Fruit fly (Drosophila melanogaster) whole organism, embryonic: ENCODE results near the gene CG17786.
A peak's percentile ranks its signal among the peaks of the same experiment; 100 is the strongest.

ENCODE experiments used
- Bgb ChIP-seq: fragments of 200-800 bp; sonication (Bioruptor generic); IDR thresholded peaks from 2 replicates; pipeline ENCODE4 v1.3.6; 2022; ENCODE audit warnings: missing biosample characterization, missing genetic modification characterization; ENCODE audit not compliant: partially characterized antibody
- CG10147 ChIP-seq: fragments of 200-800 bp; sonication (Bioruptor generic); optimal IDR thresholded peaks from 2 replicates; lab custom pipeline; 2019; ENCODE audit warnings: missing biosample characterization, mild to moderate bottlenecking, missing genetic modification characterization, moderate library complexity
- CG1024 ChIP-seq: fragments of 200-800 bp; sonication (Bioruptor generic); IDR thresholded peaks from 2 replicates; pipeline ENCODE4 v1.3.6; 2022; ENCODE audit warnings: missing biosample characterization, missing genetic modification characterization
- CG10274 ChIP-seq: fragments of 200-800 bp; sonication (Bioruptor generic); optimal IDR thresholded peaks from 3 replicates; lab custom pipeline; 2017; ENCODE audit warnings: missing biosample characterization, mild to moderate bottlenecking, missing genetic modification characterization
- CG10431 ChIP-seq: fragments of 200-800 bp; sonication (Bioruptor generic); optimal IDR thresholded peaks from 3 replicates; lab custom pipeline; 2018; ENCODE audit warnings: missing biosample characterization, mild to moderate bottlenecking, missing genetic modification characterization
- CG10462 ChIP-seq: fragments of 200-800 bp; sonication (Bioruptor generic); optimal IDR thresholded peaks from 2 replicates; lab custom pipeline; 2016; ENCODE audit warnings: missing biosample characterization, missing genetic modification characterization
- CG11085 ChIP-seq: fragments of 200-800 bp; sonication (Bioruptor generic); IDR thresholded peaks from 2 replicates; pipeline ENCODE4 v1.3.6; 2022; ENCODE audit warnings: missing biosample characterization, missing genetic modification characterization
- CG11093 ChIP-seq: fragments of 200-800 bp; sonication (Bioruptor generic); IDR thresholded peaks from 3 replicates; pipeline ENCODE4 v1.3.6; 2022; ENCODE audit warnings: missing biosample characterization, missing genetic modification characterization
- CG11456 ChIP-seq: fragments of 200-800 bp; sonication (Bioruptor generic); IDR thresholded peaks from 3 replicates; pipeline ENCODE4 v1.3.6; 2022; ENCODE audit warnings: missing biosample characterization, missing genetic modification characterization
- CG12219 ChIP-seq: fragments of 200-800 bp; sonication (Bioruptor generic); optimal IDR thresholded peaks from 3 replicates; lab custom pipeline; 2018; ENCODE audit warnings: missing biosample characterization, mild to moderate bottlenecking, missing genetic modification characterization
- CG1233 ChIP-seq: fragments of 200-800 bp; sonication (Bioruptor generic); optimal IDR thresholded peaks from 4 replicates; lab custom pipeline; 2018; ENCODE audit warnings: missing biosample characterization, mild to moderate bottlenecking, missing genetic modification characterization
- CG12391 ChIP-seq: fragments of 200-800 bp; sonication (Bioruptor generic); optimal IDR thresholded peaks from 3 replicates; lab custom pipeline; 2018; ENCODE audit warnings: missing biosample characterization, mild to moderate bottlenecking, missing genetic modification characterization, moderate library complexity
- CG12744 ChIP-seq: fragments of 200-800 bp; sonication (Bioruptor generic); optimal IDR thresholded peaks from 2 replicates; lab custom pipeline; 2016; ENCODE audit warnings: missing biosample characterization, missing genetic modification characterization
- CG13123 ChIP-seq: fragments of 200-800 bp; sonication (Bioruptor generic); optimal IDR thresholded peaks from 2 replicates; lab custom pipeline; 2016; ENCODE audit warnings: missing biosample characterization, missing genetic modification characterization
- CG1529 ChIP-seq: fragments of 200-800 bp; sonication (Bioruptor generic); optimal IDR thresholded peaks from 3 replicates; lab custom pipeline; 2018; ENCODE audit warnings: missing biosample characterization, missing genetic modification characterization
- CG15479 ChIP-seq: fragments of 200-800 bp; sonication (Bioruptor generic); optimal IDR thresholded peaks from 3 replicates; lab custom pipeline; 2019; ENCODE audit warnings: missing biosample characterization, mild to moderate bottlenecking, missing genetic modification characterization, moderate library complexity
- CG15514 ChIP-seq: fragments of 200-800 bp; sonication (Bioruptor generic); optimal IDR thresholded peaks from 3 replicates; lab custom pipeline; 2017; ENCODE audit warnings: missing biosample characterization, missing genetic modification characterization, mild to moderate bottlenecking, moderate library complexity, missing genetic modification reagents
- CG17361 ChIP-seq: fragments of 200-800 bp; sonication (Bioruptor generic); IDR thresholded peaks from 3 replicates; pipeline ENCODE4 v1.3.6; 2022; ENCODE audit warnings: missing biosample characterization, missing genetic modification characterization
- CG17829 ChIP-seq: fragments of 200-800 bp; optimal IDR thresholded peaks from 2 replicates; lab custom pipeline; 2019; ENCODE audit warnings: missing biosample characterization, mild to moderate bottlenecking, missing genetic modification characterization, moderate library complexity
- CG2116 ChIP-seq: fragments of 200-800 bp; sonication (Bioruptor generic); optimal IDR thresholded peaks from 3 replicates; lab custom pipeline; 2018; ENCODE audit warnings: missing biosample characterization, mild to moderate bottlenecking, missing genetic modification characterization
- CG3065 ChIP-seq: fragments of 200-800 bp; sonication (Bioruptor generic); optimal IDR thresholded peaks from 2 replicates; lab custom pipeline; 2016; ENCODE audit warnings: missing biosample characterization, missing genetic modification characterization
- CG3163 ChIP-seq: fragments of 200-800 bp; sonication (Bioruptor generic); optimal IDR thresholded peaks from 3 replicates; lab custom pipeline; 2016; ENCODE audit warnings: missing biosample characterization, missing genetic modification characterization
- CG32532 ChIP-seq: fragments of 200-800 bp; sonication (Bioruptor generic); IDR thresholded peaks from 2 replicates; pipeline ENCODE4 v1.3.6; 2022; ENCODE audit warnings: missing biosample characterization, missing genetic modification characterization
- CG6854 ChIP-seq: fragments of 200-800 bp; sonication (Bioruptor generic); optimal IDR thresholded peaks from 3 replicates; lab custom pipeline; 2017; ENCODE audit warnings: missing biosample characterization, mild to moderate bottlenecking, missing genetic modification characterization
- CG8388 ChIP-seq: fragments of 200-800 bp; sonication (Bioruptor generic); optimal IDR thresholded peaks from 2 replicates; lab custom pipeline; 2019; ENCODE audit warnings: missing biosample characterization, mild to moderate bottlenecking, missing genetic modification characterization, moderate library complexity
- CkIIα-i1 ChIP-seq: fragments of 200-800 bp; sonication (Bioruptor generic); IDR thresholded peaks from 2 replicates; pipeline ENCODE4 v1.3.6; 2022; ENCODE audit warnings: missing biosample characterization, missing genetic modification characterization
- Dad ChIP-seq: fragments of 200-800 bp; sonication (Bioruptor generic); optimal IDR thresholded peaks from 3 replicates; lab custom pipeline; 2016; ENCODE audit warnings: missing biosample characterization, missing genetic modification characterization
- Deaf1 ChIP-seq: fragments of 200-800 bp; optimal IDR thresholded peaks from 3 replicates; lab custom pipeline; 2019; ENCODE audit warnings: missing biosample characterization, mild to moderate bottlenecking, missing genetic modification characterization, moderate library complexity
- Doc3 ChIP-seq: fragments of 200-800 bp; sonication (Bioruptor generic); IDR thresholded peaks from 3 replicates; pipeline ENCODE4 v1.3.6; 2022; ENCODE audit warnings: missing biosample characterization, missing genetic modification characterization; ENCODE audit not compliant: partially characterized antibody
- Dp ChIP-seq: fragments of 200-800 bp; sonication (Bioruptor generic); optimal IDR thresholded peaks from 2 replicates; lab custom pipeline; 2018; ENCODE audit warnings: missing biosample characterization, mild to moderate bottlenecking, missing genetic modification characterization, moderate library complexity
- Ets97D ChIP-seq: fragments of 200-800 bp; sonication (Bioruptor generic); optimal IDR thresholded peaks from 3 replicates; lab custom pipeline; 2016; ENCODE audit warnings: missing biosample characterization, missing genetic modification characterization
- Hr39 ChIP-seq: fragments of >200 bp; optimal IDR thresholded peaks from 2 replicates; lab custom pipeline; 2017
- Max ChIP-seq: fragments of 200-800 bp; sonication (Bioruptor generic); optimal IDR thresholded peaks from 2 replicates; lab custom pipeline; 2016; ENCODE audit warnings: missing biosample characterization, mild to moderate bottlenecking, missing genetic modification characterization
- Neu2 ChIP-seq: fragments of 200-800 bp; sonication (Bioruptor generic); optimal IDR thresholded peaks from 3 replicates; lab custom pipeline; 2016; ENCODE audit warnings: missing biosample characterization, missing genetic modification characterization, borderline replicate concordance
- Oli ChIP-seq: fragments of 200-800 bp; sonication (Bioruptor generic); optimal IDR thresholded peaks from 2 replicates; lab custom pipeline; 2018; ENCODE audit warnings: missing biosample characterization, mild to moderate bottlenecking, missing genetic modification characterization, moderate library complexity
- Rx ChIP-seq: fragments of 200-800 bp; sonication (Bioruptor generic); IDR thresholded peaks from 2 replicates; pipeline ENCODE4 v1.3.6; 2022; ENCODE audit warnings: missing biosample characterization, missing genetic modification characterization
- Spps ChIP-seq: fragments of 200-800 bp; sonication (Bioruptor generic); optimal IDR thresholded peaks from 2 replicates; lab custom pipeline; 2018; ENCODE audit warnings: missing biosample characterization, mild to moderate bottlenecking, missing genetic modification characterization
- Vsx1 ChIP-seq: fragments of 200-800 bp; sonication (Bioruptor generic); optimal IDR thresholded peaks from 2 replicates; lab custom pipeline; 2017; ENCODE audit warnings: missing biosample characterization, mild to moderate bottlenecking, missing genetic modification characterization, missing genetic modification reagents
- aop ChIP-seq: fragments of 200-800 bp; sonication (Bioruptor generic); IDR thresholded peaks from 2 replicates; pipeline ENCODE4 v1.3.6; 2022; ENCODE audit warnings: missing biosample characterization, missing genetic modification characterization
- bsh ChIP-seq, 2 experiments: fragments of 200-800 bp; sonication (Bioruptor generic); optimal IDR thresholded peaks; 2 replicates each; lab custom pipeline; 2017 to 2018; ENCODE audit warnings: mild to moderate bottlenecking in 2 of 2, missing biosample characterization in 2 of 2, missing genetic modification characterization in 2 of 2, moderate library complexity in 1 of 2
- chinmo ChIP-seq: fragments of 200-800 bp; sonication (Bioruptor generic); IDR thresholded peaks from 4 replicates; pipeline ENCODE4 v1.3.6; 2022; ENCODE audit warnings: missing biosample characterization, missing genetic modification characterization; ENCODE audit not compliant: partially characterized antibody
- fd102C ChIP-seq: fragments of 200-800 bp; sonication (Bioruptor generic); optimal IDR thresholded peaks from 2 replicates; lab custom pipeline; 2018; ENCODE audit warnings: missing biosample characterization, mild to moderate bottlenecking, missing genetic modification characterization, moderate library complexity
- gsb ChIP-seq: fragments of 200-800 bp; sonication (Bioruptor generic); IDR thresholded peaks from 2 replicates; pipeline ENCODE4 v1.3.6; 2022; ENCODE audit warnings: missing biosample characterization, missing genetic modification characterization
- hkb ChIP-seq, 2 experiments: fragments of 200-800 bp in 1 of 2; fragments of >200 bp in 1 of 2; sonication (Bioruptor generic) in 1 of 2; IDR thresholded peaks in 1 of 2; optimal IDR thresholded peaks in 1 of 2; 2 replicates each; pipeline versions ENCODE4 v1.3.6 to Lab custom; 2017 to 2022; ENCODE audit warnings: missing biosample characterization in 1 of 2, missing genetic modification characterization in 1 of 2
- psq ChIP-seq: fragments of 200-800 bp; sonication (Bioruptor generic); optimal IDR thresholded peaks from 2 replicates; lab custom pipeline; 2017; ENCODE audit warnings: missing biosample characterization, missing genetic modification characterization
- pzg ChIP-seq: fragments of 200-800 bp; sonication (Bioruptor generic); optimal IDR thresholded peaks from 3 replicates; lab custom pipeline; 2018; ENCODE audit warnings: missing biosample characterization, mild to moderate bottlenecking, missing genetic modification characterization, moderate library complexity
- sima ChIP-seq: fragments of 200-800 bp; sonication (Bioruptor generic); optimal IDR thresholded peaks from 2 replicates; lab custom pipeline; 2016; ENCODE audit warnings: missing biosample characterization, missing genetic modification characterization
- trem ChIP-seq: fragments of 200-800 bp; optimal IDR thresholded peaks from 3 replicates; lab custom pipeline; 2019; ENCODE audit warnings: missing biosample characterization, mild to moderate bottlenecking, missing genetic modification characterization, moderate library complexity
- trh ChIP-seq: fragments of 200-800 bp; sonication (Bioruptor generic); optimal IDR thresholded peaks from 2 replicates; lab custom pipeline; 2016; ENCODE audit warnings: missing biosample characterization, missing genetic modification characterization
- vnd ChIP-seq: fragments of 200-800 bp; sonication (Bioruptor generic); IDR thresholded peaks from 3 replicates; pipeline ENCODE4 v1.3.6; 2022; ENCODE audit warnings: missing biosample characterization, missing genetic modification characterization; ENCODE audit not compliant: partially characterized antibody

Gene CG17786

dm6 chr3R:24188619-24189018 is 29.9 kb downstream of the CG17786 start, which contains the start of gene CG5515 (continued):
- TF ChIP-seq CG11093 (GFP tag; lab: Robert Waterston, UW) (peak; percentile 51; the same call in 1 of the 3 replicates), CG1024 (peak; percentile 51), Oli (tag; lab: Kevin White, UChicago) (peak; percentile 57), CG10462 (no peak), CG6854 (GFP tag; lab: Kevin White, UChicago) (no peak), Ets97D (GFP tag; lab: Kevin White, UChicago) (peak; percentile 89), Bgb (peak; percentile 77), pzg (GFP tag; lab: Kevin White, UChicago) (peak; percentile 57), Hr39 (lab: Kevin White, UChicago) (no peak), CG32532 (GFP tag; lab: Robert Waterston, UW) (peak; percentile 84), CG10431 (GFP tag; lab: Kevin White, UChicago) (no peak), Vsx1 (GFP tag; lab: Kevin White, UChicago) (no peak), CG13123 (GFP tag; lab: Kevin White, UChicago) (peak; percentile 56), CG12744 (peak; percentile 50), CG15479 (GFP tag; lab: Kevin White, UChicago) (no peak), CG8388 (GFP tag; lab: Kevin White, UChicago) (peak; percentile 41), CG1529 (GFP tag; lab: Kevin White, UChicago) (no peak), trem (tag; lab: Kevin White, UChicago) (peak; percentile 54), CG12391 (tag; lab: Kevin White, UChicago) (peak; percentile 85), Max (GFP tag; lab: Kevin White, UChicago) (peak; percentile 71), vnd (peak; percentile 83), CG2116 (peak; percentile 60), CG3065 (GFP tag; lab: Kevin White, UChicago) (no peak), Dp (GFP tag; lab: Kevin White, UChicago) (peak; percentile 80), bsh (GFP tag; optimal IDR thresholded peaks at IDR 0.05; lab: Kevin White, UChicago) (peak in 1 of 2 experiments; percentile 68), hkb (optimal IDR thresholded peaks at IDR 0.05; lab: Kevin White, UChicago) (peak; percentile 57), hkb (GFP tag; IDR thresholded peaks at IDR 0.05; lab: Robert Waterston, UW) (peak; percentile 66), CG3163 (GFP tag; lab: Kevin White, UChicago) (peak; percentile 76), CG11085 (GFP tag; lab: Robert Waterston, UW) (peak; percentile 69), chinmo (GFP tag; lab: Robert Waterston, UW) (0 out of 4 replicates have a peak, but pooled peaks have one; percentile 30), CG17361 (GFP tag; lab: Robert Waterston, UW) (peak; percentile 65), fd102C (no peak), Rx (GFP tag; lab: Robert Waterston, UW) (peak; percentile 70), Spps (tag; lab: Kevin White, UChicago) (peak; percentile 20), CG17829 (tag; lab: Kevin White, UChicago) (peak; percentile 66), Dad (GFP tag; lab: Kevin White, UChicago) (peak; percentile 86), psq (GFP tag; lab: Kevin White, UChicago) (peak; percentile 26), CG10274 (GFP tag; lab: Kevin White, UChicago) (no peak), Neu2 (no peak), CG12219 (GFP tag; lab: Kevin White, UChicago) (peak; percentile 3), CG15514 (GFP tag; lab: Kevin White, UChicago) (peak; percentile 45), trh (GFP tag; lab: Kevin White, UChicago) (peak; percentile 61), CG11456 (GFP tag; lab: Robert Waterston, UW) (peak; percentile 70), gsb (peak; percentile 72), CG10147 (GFP tag; lab: Kevin White, UChicago) (no peak), sima (GFP tag; lab: Kevin White, UChicago) (no peak), aop (GFP tag; lab: Robert Waterston, UW) (peak; percentile 21; the same call in 1 of the 2 replicates), CkIIα-i1 (GFP tag; lab: Robert Waterston, UW) (no peak), Doc3 (GFP tag; lab: Robert Waterston, UW) (peak; percentile 58; the same call in 1 of the 3 replicates), Deaf1 (tag; lab: Kevin White, UChicago) (no peak), CG1233 (GFP tag; lab: Kevin White, UChicago) (peak; percentile 50)
